Fruit fly (Drosophila melanogaster): Measurements from ENCODE around the gene nkd.
A peak's percentile ranks its signal among the peaks of the same experiment; 100 is the strongest.

nkd gene

dm6 chr3L:19040155-19040644 lies 5.0 kb downstream of the nkd start (continued):
- no peak for TF ChIP-seq gce (GFP tag; IDR thresholded peaks at IDR 0.05)
- TF ChIP-seq CG4424 (GFP tag; optimal IDR thresholded peaks at IDR 0.05), result no peak
- no peak for TF ChIP-seq CG13296 (GFP tag; optimal IDR thresholded peaks at IDR 0.05)
- no peak for TF ChIP-seq gfzf (GFP tag; optimal IDR thresholded peaks at IDR 0.05)
- no peak for TF ChIP-seq unc-4 (GFP tag; IDR thresholded peaks at IDR 0.05; ENCODE audit: partially characterized antibody)
- peak; percentile 86 for TF ChIP-seq CG10543 (GFP tag; optimal IDR thresholded peaks at IDR 0.05)
- TF ChIP-seq Lim3 (GFP tag; IDR thresholded peaks at IDR 0.05), result peak; percentile 26; the same call in 1 of the 2 replicates
- TF ChIP-seq cwo (GFP tag; optimal IDR thresholded peaks at IDR 0.05), result peak; percentile 37
- TF ChIP-seq CG13123 (GFP tag; optimal IDR thresholded peaks at IDR 0.05), result no peak
- TF ChIP-seq dmrt99B (tag; optimal IDR thresholded peaks at IDR 0.05), result no peak
- 0 out of 3 replicates have a peak, but pooled peaks have one; percentile 43 for TF ChIP-seq sr (GFP tag; IDR thresholded peaks at IDR 0.05)
- TF ChIP-seq CG17568 (GFP tag; optimal IDR thresholded peaks at IDR 0.05), result peak; percentile 44
- TF ChIP-seq HLH4C (GFP tag; IDR thresholded peaks at IDR 0.05; ENCODE audit: partially characterized antibody), result no peak
- no peak for TF ChIP-seq Oli (tag; optimal IDR thresholded peaks at IDR 0.05)
- no peak for TF ChIP-seq dimm (GFP tag; IDR thresholded peaks at IDR 0.05)
- TF ChIP-seq emc (GFP tag; optimal IDR thresholded peaks at IDR 0.05), result no peak
- TF ChIP-seq CG4404 (GFP tag; IDR thresholded peaks at IDR 0.05), result no peak
- TF ChIP-seq Hsf (GFP tag; optimal IDR thresholded peaks at IDR 0.05), result no peak
- TF ChIP-seq Doc2 (GFP tag; IDR thresholded peaks at IDR 0.05), result no peak
- no peak for TF ChIP-seq CG7963 (GFP tag; IDR thresholded peaks at IDR 0.05; ENCODE audit: partially characterized antibody)
- no peak for TF ChIP-seq CTCF (GFP tag; optimal IDR thresholded peaks at IDR 0.05)
- no peak for TF ChIP-seq nerfin-1 (tag; optimal IDR thresholded peaks at IDR 0.05)
- TF ChIP-seq Vsx1 (GFP tag; optimal IDR thresholded peaks at IDR 0.05), result peak; percentile 33
- no peak for TF ChIP-seq CG4282 (GFP tag; optimal IDR thresholded peaks at IDR 0.05)
- no peak for TF ChIP-seq wdn (GFP tag; IDR thresholded peaks at IDR 0.05)
- TF ChIP-seq Drgx (GFP tag; IDR thresholded peaks at IDR 0.05), result no peak
- TF ChIP-seq kah (GFP tag; optimal IDR thresholded peaks at IDR 0.05), result no peak
- no peak for TF ChIP-seq CG3065 (GFP tag; optimal IDR thresholded peaks at IDR 0.05)
- TF ChIP-seq odd (GFP tag; optimal IDR thresholded peaks at IDR 0.05), result peak; percentile 16
- no peak for TF ChIP-seq CG8281 (tag; optimal IDR thresholded peaks at IDR 0.05)
- no peak for TF ChIP-seq CG14050 (GFP tag; IDR thresholded peaks at IDR 0.05)
- peak; percentile 22 for TF ChIP-seq grau (tag; optimal IDR thresholded peaks at IDR 0.05)
- TF ChIP-seq CG2129 (GFP tag; IDR thresholded peaks at IDR 0.05; ENCODE audit: partially characterized antibody), result no peak
- TF ChIP-seq CG9876 (GFP tag; optimal IDR thresholded peaks at IDR 0.05), result no peak
- no peak for TF ChIP-seq dm (GFP tag; optimal IDR thresholded peaks at IDR 0.05)
- TF ChIP-seq Jarid2 (GFP tag; optimal IDR thresholded peaks at IDR 0.05), result no peak
- TF ChIP-seq H15 (GFP tag; IDR thresholded peaks at IDR 0.05), result no peak
- TF ChIP-seq CG9437 (GFP tag; optimal IDR thresholded peaks at IDR 0.05), result no peak
- TF ChIP-seq Atf-2 (GFP tag; optimal IDR thresholded peaks at IDR 0.05), result no peak
- TF ChIP-seq schlank (tag; optimal IDR thresholded peaks at IDR 0.05), result no peak
- TF ChIP-seq lmd (GFP tag; IDR thresholded peaks at IDR 0.05), result no peak
- TF ChIP-seq grn (GFP tag; optimal IDR thresholded peaks at IDR 0.05), result peak; percentile 74
- no peak for TF ChIP-seq CG13287 (GFP tag; IDR thresholded peaks at IDR 0.05; ENCODE audit: partially characterized antibody)
- TF ChIP-seq Adf1 (GFP tag; IDR thresholded peaks at IDR 0.05), result peak; percentile 64
- no peak for TF ChIP-seq CG31441 (GFP tag; IDR thresholded peaks at IDR 0.05)
- TF ChIP-seq CG11723 (GFP tag; optimal IDR thresholded peaks at IDR 0.05), result peak; percentile 32
- TF ChIP-seq corto (GFP tag; optimal IDR thresholded peaks at IDR 0.05), result no peak
- TF ChIP-seq CG4360 (GFP tag; IDR thresholded peaks at IDR 0.05), result no peak
- no peak for TF ChIP-seq C15 (GFP tag; IDR thresholded peaks at IDR 0.05)
- no peak for TF ChIP-seq Myb (GFP tag; optimal IDR thresholded peaks at IDR 0.05)
- TF ChIP-seq vfl (GFP tag; optimal IDR thresholded peaks at IDR 0.05), result no peak
- no peak for TF ChIP-seq CG11398 (GFP tag; optimal IDR thresholded peaks at IDR 0.05)
